Worm (Caenorhabditis elegans): ENCODE measurements around the gene nhr-93.
"Not testable (repeated sequence)": the region's sequence is repeated elsewhere in the genome, so short reads cannot be mapped to it uniquely, and the experiment has no call there.

ce11 chrV:3506252-3506651 is 32.0 kb downstream of the nhr-93 start, which contains the start of gene ugt-64:
- not testable (repeated sequence) for TF ChIP-seq ets-4 (GFP tag; optimal IDR thresholded peaks at IDR 0.05); ama-1 (optimal IDR thresholded peaks at IDR 0.05); ama-1 (GFP tag; optimal IDR thresholded peaks at IDR 0.05)
